Worm (Caenorhabditis elegans): ENCODE results near the gene eif-3.B.

ce11 chrII:14790751-14791150, 4.5 kb upstream of the eif-3.B start, which contains the start of gene Y54E2A.10:
- TF ChIP-seq pes-1 (GFP tag; IDR thresholded peaks at IDR 0.05) (no peak), ceh-36 (tag; optimal IDR thresholded peaks at IDR 0.05) (no peak), hmbx-1 (tag; optimal IDR thresholded peaks at IDR 0.05) (no peak), ama-1 (optimal IDR thresholded peaks at IDR 0.05) (no peak), tbx-37 (GFP tag; conservative IDR thresholded peaks at IDR 0.05) (no peak), B0310.2 (tag; optimal IDR thresholded peaks at IDR 0.05) (no peak), ets-7 (tag; optimal IDR thresholded peaks at IDR 0.05) (no peak), hnd-1 (tag; optimal IDR thresholded peaks at IDR 0.05) (no peak), hmg-4 (GFP tag; optimal IDR thresholded peaks at IDR 0.05) (no peak)
